Fruit fly (Drosophila melanogaster) whole organism, embryonic: ENCODE data around the gene Tbc1d22.

Experiments used
- Asciz ChIP-seq: fragments of 200-800 bp; sonication (Bioruptor generic); optimal IDR thresholded peaks from 2 replicates; lab custom pipeline; 2017; ENCODE audit warnings: missing biosample characterization, mild to moderate bottlenecking, missing genetic modification characterization, missing genetic modification reagents
- Awh ChIP-seq: fragments of 200-800 bp; sonication (Bioruptor generic); IDR thresholded peaks from 2 replicates; pipeline ENCODE4, ENCODE4 v1.3.6; 2022; ENCODE audit warnings: missing biosample characterization, missing genetic modification characterization
- CG10431 ChIP-seq: fragments of 200-800 bp; sonication (Bioruptor generic); optimal IDR thresholded peaks from 3 replicates; lab custom pipeline; 2018; ENCODE audit warnings: missing biosample characterization, mild to moderate bottlenecking, missing genetic modification characterization
- CG10462 ChIP-seq: fragments of 200-800 bp; sonication (Bioruptor generic); optimal IDR thresholded peaks from 2 replicates; lab custom pipeline; 2016; ENCODE audit warnings: missing biosample characterization, missing genetic modification characterization
- CG12104 ChIP-seq: fragments of 200-800 bp; sonication (Bioruptor generic); optimal IDR thresholded peaks from 3 replicates; lab custom pipeline; 2016; ENCODE audit warnings: missing biosample characterization, missing genetic modification characterization
- CG13287 ChIP-seq: fragments of 200-800 bp; sonication (Bioruptor generic); IDR thresholded peaks from 2 replicates; pipeline ENCODE4 v1.3.6; 2022; ENCODE audit warnings: missing biosample characterization, missing genetic modification characterization; ENCODE audit not compliant: partially characterized antibody
- CG13424 ChIP-seq: fragments of 200-800 bp; sonication (Bioruptor generic); optimal IDR thresholded peaks from 2 replicates; lab custom pipeline; 2019; ENCODE audit warnings: missing biosample characterization, mild to moderate bottlenecking, missing genetic modification characterization, moderate library complexity
- CG1647 ChIP-seq: fragments of 200-800 bp; sonication (Bioruptor generic); optimal IDR thresholded peaks from 3 replicates; lab custom pipeline; 2016; ENCODE audit warnings: missing biosample characterization, missing genetic modification characterization
- CG17186 ChIP-seq: fragments of 200-800 bp; sonication (Bioruptor generic); optimal IDR thresholded peaks from 3 replicates; lab custom pipeline; 2017; ENCODE audit warnings: missing biosample characterization, missing genetic modification reagents, missing genetic modification characterization
- CG17829 ChIP-seq: fragments of 200-800 bp; optimal IDR thresholded peaks from 2 replicates; lab custom pipeline; 2019; ENCODE audit warnings: missing biosample characterization, mild to moderate bottlenecking, missing genetic modification characterization, moderate library complexity
- CG30431 ChIP-seq: fragments of 200-800 bp; sonication (Bioruptor generic); optimal IDR thresholded peaks from 2 replicates; lab custom pipeline; 2017; ENCODE audit warnings: missing biosample characterization, missing genetic modification characterization
- CG31365 ChIP-seq: fragments of 200-800 bp; sonication (Bioruptor generic); optimal IDR thresholded peaks from 2 replicates; lab custom pipeline; 2018; ENCODE audit warnings: missing biosample characterization, mild to moderate bottlenecking, missing genetic modification characterization
- CG33213 ChIP-seq: fragments of 200-800 bp; sonication (Bioruptor generic); optimal IDR thresholded peaks from 3 replicates; lab custom pipeline; 2016; ENCODE audit warnings: missing biosample characterization, missing genetic modification characterization
- CG3847 ChIP-seq: fragments of 200-800 bp; sonication (Bioruptor generic); IDR thresholded peaks from 2 replicates; pipeline ENCODE4 v1.3.6; 2022; ENCODE audit warnings: missing biosample characterization, missing genetic modification characterization
- CG4360 ChIP-seq: fragments of 200-800 bp; sonication (Bioruptor generic); IDR thresholded peaks from 2 replicates; pipeline ENCODE4 v1.3.6; 2022; ENCODE audit warnings: missing biosample characterization, missing genetic modification characterization
- CG43689 ChIP-seq: fragments of 200-800 bp; sonication (Bioruptor generic); IDR thresholded peaks from 2 replicates; pipeline ENCODE4 v1.3.6; 2022; ENCODE audit warnings: missing biosample characterization, missing genetic modification characterization
- CG4854 ChIP-seq: fragments of 200-800 bp; sonication (Bioruptor generic); optimal IDR thresholded peaks from 2 replicates; lab custom pipeline; 2016; ENCODE audit warnings: missing biosample characterization, missing genetic modification characterization, inconsistent platforms
- CG7372 ChIP-seq: fragments of 200-800 bp; sonication (Bioruptor generic); IDR thresholded peaks from 2 replicates; pipeline ENCODE4 v1.3.6; 2022; ENCODE audit warnings: missing biosample characterization, missing genetic modification characterization
- Camta ChIP-seq: fragments of 200-800 bp; sonication (Bioruptor generic); optimal IDR thresholded peaks from 2 replicates; lab custom pipeline; 2016; ENCODE audit warnings: missing biosample characterization, missing genetic modification characterization
- Fer1 ChIP-seq: fragments of 200-800 bp; sonication (Bioruptor generic); optimal IDR thresholded peaks from 2 replicates; lab custom pipeline; 2017; ENCODE audit warnings: missing biosample characterization, mild to moderate bottlenecking, missing genetic modification characterization
- HHEX ChIP-seq: fragments of 200-800 bp; sonication (Bioruptor generic); optimal IDR thresholded peaks from 3 replicates; lab custom pipeline; 2017; ENCODE audit warnings: missing biosample characterization, mild to moderate bottlenecking, missing genetic modification characterization, missing genetic modification reagents
- Hr39 ChIP-seq: fragments of >200 bp; optimal IDR thresholded peaks from 2 replicates; lab custom pipeline; 2017
- Jarid2 ChIP-seq: fragments of 200-800 bp; sonication (Bioruptor generic); optimal IDR thresholded peaks from 3 replicates; lab custom pipeline; 2017; ENCODE audit warnings: mild to moderate bottlenecking, missing biosample characterization, missing genetic modification reagents, missing genetic modification characterization
- MTF-1 ChIP-seq: fragments of 200-800 bp; sonication (Bioruptor generic); optimal IDR thresholded peaks from 2 replicates; lab custom pipeline; 2018; ENCODE audit warnings: missing biosample characterization, mild to moderate bottlenecking, missing genetic modification characterization, borderline replicate concordance
- Nf-YA ChIP-seq: fragments of 200-800 bp; sonication (Bioruptor generic); IDR thresholded peaks from 2 replicates; pipeline ENCODE4 v1.3.6; 2022; ENCODE audit warnings: missing biosample characterization, missing genetic modification characterization
- Opbp ChIP-seq: fragments of 200-800 bp; sonication (Bioruptor generic); IDR thresholded peaks from 3 replicates; pipeline ENCODE4 v1.3.6; 2022; ENCODE audit warnings: missing biosample characterization, missing genetic modification characterization; ENCODE audit not compliant: partially characterized antibody
- PHDP ChIP-seq: fragments of 200-800 bp; sonication (Bioruptor generic); optimal IDR thresholded peaks from 3 replicates; lab custom pipeline; 2018; ENCODE audit warnings: missing biosample characterization, mild to moderate bottlenecking, missing genetic modification characterization, moderate library complexity
- Stat92E ChIP-seq, 3 experiments: fragments of >200 bp in 2 of 3; fragments of 200-800 bp in 1 of 3; sonication (Bioruptor generic) in 1 of 3; optimal IDR thresholded peaks; 2 replicates each; lab custom pipeline; 2017 to 2019; ENCODE audit warnings: missing biosample characterization in 3 of 3, missing genetic modification characterization in 3 of 3, mild to moderate bottlenecking in 1 of 3, moderate library complexity in 1 of 3
- ab ChIP-seq: fragments of 200-800 bp; sonication (Bioruptor generic); optimal IDR thresholded peaks from 2 replicates; lab custom pipeline; 2016; ENCODE audit warnings: missing biosample characterization, missing genetic modification characterization
- abd-A ChIP-seq: fragments of 200-800 bp; sonication (Bioruptor generic); optimal IDR thresholded peaks from 3 replicates; lab custom pipeline; 2019; ENCODE audit warnings: missing biosample characterization, mild to moderate bottlenecking, missing genetic modification characterization, moderate library complexity
- br ChIP-seq: fragments of >200 bp; optimal IDR thresholded peaks from 2 replicates; lab custom pipeline; 2017
- cato ChIP-seq: fragments of 200-800 bp; sonication (Bioruptor generic); optimal IDR thresholded peaks from 2 replicates; lab custom pipeline; 2016; ENCODE audit warnings: missing biosample characterization, missing genetic modification characterization, borderline replicate concordance
- ci ChIP-seq: fragments of 200-800 bp; sonication (Bioruptor generic); IDR thresholded peaks from 3 replicates; pipeline ENCODE4 v1.3.6; 2022; ENCODE audit warnings: missing biosample characterization, missing genetic modification characterization
- cwo ChIP-seq: fragments of 200-800 bp; sonication (Bioruptor generic); optimal IDR thresholded peaks from 3 replicates; lab custom pipeline; 2017; ENCODE audit warnings: missing biosample characterization, missing genetic modification characterization, mild to moderate bottlenecking, moderate library complexity, missing genetic modification reagents
- dmrt11E ChIP-seq: fragments of 200-800 bp; sonication (Bioruptor generic); optimal IDR thresholded peaks from 3 replicates; lab custom pipeline; 2018; ENCODE audit warnings: missing biosample characterization, mild to moderate bottlenecking, missing genetic modification characterization, moderate library complexity
- eve ChIP-seq, 2 experiments: fragments of >200 bp; optimal IDR thresholded peaks; 2 replicates each; lab custom pipeline; 2017; ENCODE audit warnings: missing biosample characterization in 2 of 2, missing genetic modification characterization in 2 of 2
- gfzf ChIP-seq: fragments of 200-800 bp; sonication (Bioruptor generic); optimal IDR thresholded peaks from 2 replicates; lab custom pipeline; 2016; ENCODE audit warnings: missing biosample characterization, mild to moderate bottlenecking, missing genetic modification characterization, moderate library complexity
- gsb-n ChIP-seq: fragments of 200-800 bp; sonication (Bioruptor generic); optimal IDR thresholded peaks from 3 replicates; lab custom pipeline; 2018; ENCODE audit warnings: missing biosample characterization, mild to moderate bottlenecking, missing genetic modification characterization
- inv ChIP-seq: fragments of 200-800 bp; sonication (Bioruptor generic); IDR thresholded peaks from 2 replicates; pipeline ENCODE4 v1.3.6; 2022; ENCODE audit warnings: missing biosample characterization, missing genetic modification characterization; ENCODE audit not compliant: partially characterized antibody
- kay ChIP-seq: fragments of 200-800 bp; sonication (Bioruptor generic); optimal IDR thresholded peaks from 2 replicates; lab custom pipeline; 2016; ENCODE audit warnings: missing biosample characterization, missing genetic modification characterization
- klu ChIP-seq: fragments of 200-800 bp; sonication (Bioruptor generic); IDR thresholded peaks from 2 replicates; pipeline ENCODE4 v1.3.6; 2022; ENCODE audit warnings: missing biosample characterization, missing genetic modification characterization
- lov ChIP-seq, 2 experiments: fragments of 200-800 bp in 1 of 2; fragments of >200 bp in 1 of 2; sonication (Bioruptor generic) in 1 of 2; IDR thresholded peaks in 1 of 2; optimal IDR thresholded peaks in 1 of 2; 2 replicates in 1 of 2; 3 replicates in 1 of 2; pipeline versions ENCODE4 v1.3.6 to Lab custom; 2017 to 2022; ENCODE audit warnings: missing biosample characterization in 1 of 2, missing genetic modification characterization in 1 of 2
- luna ChIP-seq: fragments of 200-800 bp; sonication (Bioruptor generic); optimal IDR thresholded peaks from 2 replicates; lab custom pipeline; 2016; ENCODE audit warnings: missing biosample characterization, missing genetic modification characterization
- ranshi ChIP-seq: fragments of 200-800 bp; sonication (Bioruptor generic); IDR thresholded peaks from 2 replicates; pipeline ENCODE4 v1.3.6; 2022; ENCODE audit warnings: missing biosample characterization, missing genetic modification characterization
- row ChIP-seq: fragments of 200-800 bp; sonication (Bioruptor generic); IDR thresholded peaks from 3 replicates; pipeline ENCODE4 v1.3.6; 2022; ENCODE audit warnings: missing biosample characterization, missing genetic modification characterization
- sd ChIP-seq: fragments of 200-800 bp; sonication (Bioruptor generic); optimal IDR thresholded peaks from 3 replicates; lab custom pipeline; 2018; ENCODE audit warnings: missing biosample characterization, mild to moderate bottlenecking, missing genetic modification characterization, moderate library complexity
- sna ChIP-seq: fragments of 200-800 bp; sonication (Bioruptor generic); IDR thresholded peaks from 2 replicates; pipeline ENCODE4 v1.3.6; 2022; ENCODE audit warnings: missing biosample characterization, missing genetic modification characterization; ENCODE audit not compliant: partially characterized antibody
- stc ChIP-seq: fragments of 200-800 bp; sonication (Bioruptor generic); IDR thresholded peaks from 2 replicates; pipeline ENCODE4 v1.3.6; 2022; ENCODE audit warnings: missing biosample characterization, missing genetic modification characterization
- tna ChIP-seq: fragments of 200-800 bp; sonication (Bioruptor generic); IDR thresholded peaks from 2 replicates; pipeline ENCODE4 v1.3.6; 2022; ENCODE audit warnings: missing biosample characterization, missing genetic modification characterization; ENCODE audit not compliant: partially characterized antibody

Gene Tbc1d22

DNA sequence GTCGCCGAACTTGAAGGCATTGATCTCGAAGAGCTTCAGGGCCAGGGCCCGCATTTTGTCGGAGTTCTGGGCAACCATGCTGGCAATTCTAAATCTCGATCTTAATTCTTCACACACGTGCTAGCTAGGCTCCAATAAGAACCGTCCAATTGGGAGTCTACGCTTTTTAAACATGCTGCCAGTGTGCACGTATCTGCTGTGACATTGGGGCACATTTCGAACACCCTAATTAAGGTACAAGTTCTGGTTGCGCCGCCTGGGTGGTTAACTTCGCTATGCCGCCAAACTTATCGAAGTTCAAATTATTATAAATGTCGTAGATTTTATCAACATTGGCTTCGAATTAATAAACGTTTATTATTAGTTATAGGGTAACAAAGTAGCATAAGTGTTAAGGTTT is 28.9 kb upstream of the Tbc1d22 start, which contains the start of gene r-l (continued):
- TF ChIP-seq sd (peak; percentile 20), eve (GFP tag; optimal IDR thresholded peaks at IDR 0.05; lab: Kevin White, UChicago) (no peak), Asciz (GFP tag; lab: Kevin White, UChicago) (no peak), cwo (GFP tag; lab: Kevin White, UChicago) (peak; percentile 40), kay (GFP tag; lab: Kevin White, UChicago) (no peak), CG13424 (tag; lab: Kevin White, UChicago) (no peak), CG17186 (GFP tag; lab: Kevin White, UChicago) (peak; percentile 95), CG10462 (GFP tag; lab: Kevin White, UChicago) (no peak), sna (GFP tag; lab: Robert Waterston, UW) (no peak), CG7372 (GFP tag; lab: Robert Waterston, UW) (no peak), br (lab: Kevin White, UChicago) (no peak), ci (GFP tag; lab: Robert Waterston, UW) (no peak), HHEX (GFP tag; lab: Kevin White, UChicago) (no peak), Opbp (GFP tag; lab: Robert Waterston, UW) (0 out of 3 replicates have a peak, but pooled peaks have one; percentile 12), abd-A (no peak), CG4360 (GFP tag; lab: Robert Waterston, UW) (no peak), MTF-1 (GFP tag; lab: Kevin White, UChicago) (no peak), CG17829 (peak; percentile 37), CG3847 (GFP tag; lab: Robert Waterston, UW) (peak; percentile 64), gfzf (peak; percentile 98), gsb-n (tag; lab: Kevin White, UChicago) (no peak), inv (GFP tag; lab: Robert Waterston, UW) (no peak), luna (GFP tag; lab: Kevin White, UChicago) (no peak), CG33213 (peak; percentile 59), Awh (GFP tag; lab: Robert Waterston, UW) (no peak), dmrt11E (tag; lab: Kevin White, UChicago) (no peak), PHDP (tag; lab: Kevin White, UChicago) (no peak), CG1647 (GFP tag; lab: Kevin White, UChicago) (no peak), ab (GFP tag; lab: Kevin White, UChicago) (no peak), row (GFP tag; lab: Robert Waterston, UW) (peak; percentile 31; the same call in 1 of the 3 replicates), cato (no peak), stc (GFP tag; lab: Robert Waterston, UW) (no peak), Nf-YA (no peak), CG10431 (no peak), klu (GFP tag; lab: Robert Waterston, UW) (no peak), Camta (GFP tag; lab: Kevin White, UChicago) (no peak), CG4854 (GFP tag; lab: Kevin White, UChicago) (no peak), Stat92E (GFP tag; optimal IDR thresholded peaks at IDR 0.05; lab: Kevin White, UChicago) (no peak), Hr39 (lab: Kevin White, UChicago) (no peak), CG30431 (GFP tag; lab: Kevin White, UChicago) (no peak), Jarid2 (GFP tag; lab: Kevin White, UChicago) (no peak), lov (optimal IDR thresholded peaks at IDR 0.05; lab: Kevin White, UChicago) (no peak), lov (GFP tag; IDR thresholded peaks at IDR 0.05; lab: Robert Waterston, UW) (no peak), CG43689 (no peak), CG31365 (tag; lab: Kevin White, UChicago) (no peak), Fer1 (GFP tag; lab: Kevin White, UChicago) (peak; percentile 27), tna (GFP tag; lab: Robert Waterston, UW) (no peak; the same call in 1 of the 2 replicates), ranshi (no peak), CG12104 (GFP tag; lab: Kevin White, UChicago) (no peak), CG13287 (GFP tag; lab: Robert Waterston, UW) (peak; percentile 64; the same call in 1 of the 2 replicates)
